Fruit fly (Drosophila melanogaster) whole organism, embryonic: ENCODE data around the gene ND-SGDH.

Experiments
- CG12942 ChIP-seq: fragments of 200-800 bp; sonication (Bioruptor generic); optimal IDR thresholded peaks from 3 replicates; lab custom pipeline; 2016; ENCODE audit warnings: missing biosample characterization, missing genetic modification characterization
- CG14965 ChIP-seq: fragments of 200-800 bp; sonication (Bioruptor generic); optimal IDR thresholded peaks from 2 replicates; lab custom pipeline; 2016; ENCODE audit warnings: missing biosample characterization, missing genetic modification characterization, borderline replicate concordance
- CG9817 ChIP-seq: fragments of 200-800 bp; sonication (Bioruptor generic); optimal IDR thresholded peaks from 2 replicates; lab custom pipeline; 2018; ENCODE audit warnings: missing biosample characterization, mild to moderate bottlenecking, missing genetic modification characterization, moderate library complexity
- zf30C ChIP-seq: fragments of 200-800 bp; sonication (Bioruptor generic); optimal IDR thresholded peaks from 3 replicates; lab custom pipeline; 2018; ENCODE audit warnings: missing biosample characterization, mild to moderate bottlenecking, missing genetic modification characterization

DNA sequence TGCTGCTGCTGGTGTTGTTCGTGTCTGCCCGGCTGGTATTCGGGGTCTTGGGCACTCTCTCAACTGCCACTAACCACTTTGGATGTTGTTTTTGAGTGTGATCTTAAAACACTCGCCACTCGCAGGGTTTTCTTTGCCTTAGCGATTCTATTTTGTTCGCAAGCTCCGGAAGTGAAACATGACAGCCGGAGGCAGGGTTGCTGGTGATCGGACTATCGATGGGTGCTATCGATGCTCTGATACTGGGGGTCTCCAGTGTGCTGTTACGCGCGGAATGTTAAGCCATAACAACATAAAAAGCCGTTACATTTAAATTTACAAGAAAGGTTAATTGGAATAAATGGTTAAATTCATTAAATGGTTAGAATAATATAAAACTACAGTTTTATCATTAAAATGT is 13.4 kb downstream of the ND-SGDH start, which contains the start of gene yps:
- peak; percentile 90 for TF ChIP-seq CG9817 (tag; lab: Kevin White, UChicago)
- TF ChIP-seq CG12942 (GFP tag; lab: Kevin White, UChicago), result peak; percentile 84
- peak; percentile 76 for TF ChIP-seq CG14965 (GFP tag; lab: Kevin White, UChicago)
- TF ChIP-seq zf30C (GFP tag; lab: Kevin White, UChicago), result peak; percentile 71
